Fruit fly (Drosophila melanogaster) whole organism, adult: ENCODE data around the gene Art4.
A peak's percentile ranks its signal among the peaks of the same experiment; 100 is the strongest.

ENCODE experiments used
- CG12768 ChIP-seq: fragments of 200-800 bp; sonication (Bioruptor generic); optimal IDR thresholded peaks from 2 replicates; lab custom pipeline; 2017; ENCODE audit warnings: missing biosample characterization, missing genetic modification characterization, mild to moderate bottlenecking, moderate library complexity, missing genetic modification reagents
- Mnt ChIP-seq: fragments of 200-800 bp; sonication (Bioruptor generic); optimal IDR thresholded peaks from 2 replicates; lab custom pipeline; 2016; ENCODE audit warnings: missing biosample characterization, mild to moderate bottlenecking, missing genetic modification characterization
- tj ChIP-seq: fragments of 200-800 bp; sonication (Bioruptor generic); optimal IDR thresholded peaks from 3 replicates; lab custom pipeline; 2017; ENCODE audit warnings: missing biosample characterization, mild to moderate bottlenecking, missing genetic modification characterization, moderate library complexity

The Art4 gene

DNA sequence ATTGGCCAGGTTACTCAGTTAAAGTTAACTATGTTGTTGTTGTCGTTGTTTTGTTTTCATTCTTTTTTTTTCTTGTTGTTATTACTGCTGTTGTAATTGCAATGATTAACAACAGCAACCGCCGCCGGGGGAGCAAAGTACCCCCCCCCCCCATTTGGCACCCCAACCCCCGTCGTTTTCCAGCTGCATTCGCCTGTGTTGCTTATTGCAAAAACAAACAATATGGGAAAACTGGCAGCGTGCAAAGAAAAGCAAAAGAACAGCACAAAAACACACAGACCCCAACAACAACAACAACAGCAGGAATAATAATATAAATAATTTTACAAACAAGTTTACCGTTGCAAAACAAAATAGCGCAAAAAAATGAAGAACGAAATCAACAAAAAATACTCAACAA is 52.5 kb downstream of the Art4 start:
- TF ChIP-seq CG12768 (GFP tag; lab: Kevin White, UChicago), result peak; percentile 36
- no peak for TF ChIP-seq Mnt
- TF ChIP-seq tj (GFP tag; lab: Kevin White, UChicago), result peak; percentile 19
